Worm (Caenorhabditis elegans) whole organism, L1 larva: Measurements from ENCODE around the gene acl-2.
A peak's percentile ranks its signal among the peaks of the same experiment; 100 is the strongest.

Source experiments
- C04F5.9 ChIP-seq: sonication (generic microtip); optimal IDR thresholded peaks from 2 replicates; lab custom pipeline; 2016; ENCODE audit warnings: missing genetic modification characterization, missing compliant biosample characterization
- C34B4.2 ChIP-seq: sonication (generic microtip); optimal IDR thresholded peaks from 2 replicates; lab custom pipeline; 2017; ENCODE audit warnings: mild to moderate bottlenecking, missing genetic modification characterization, missing compliant biosample characterization
- F16B12.6 ChIP-seq: fragments of 150-350 bp; optimal IDR thresholded peaks from 2 replicates; lab custom pipeline; 2014; ENCODE audit warnings: missing biosample characterization, missing genetic modification characterization
- aha-1 ChIP-seq: fragments of 150-350 bp; optimal IDR thresholded peaks from 2 replicates; lab custom pipeline; 2014; ENCODE audit warnings: missing biosample characterization, missing genetic modification characterization
- ceh-8 ChIP-seq: fragments of 200-800 bp; sonication (Bioruptor generic); optimal IDR thresholded peaks from 2 replicates; lab custom pipeline; 2018; ENCODE audit warnings: mild to moderate bottlenecking, missing genetic modification characterization, moderate library complexity, missing compliant biosample characterization
- ceh-82 ChIP-seq, 3 experiments: fragments of 150-350 bp in 1 of 3; sonication (generic microtip) in 2 of 3; optimal IDR thresholded peaks; 2 replicates each; lab custom pipeline; 2014 to 2017; ENCODE audit warnings: missing biosample characterization in 3 of 3, missing genetic modification characterization in 3 of 3
- ceh-90 ChIP-seq: sonication (generic microtip); optimal IDR thresholded peaks from 2 replicates; lab custom pipeline; 2016; ENCODE audit warnings: missing genetic modification characterization, missing compliant biosample characterization
- ces-1 ChIP-seq: fragments of 150-350 bp; optimal IDR thresholded peaks from 2 replicates; lab custom pipeline; 2014; ENCODE audit warnings: missing biosample characterization, missing genetic modification reagents, missing genetic modification characterization
- dpl-1 ChIP-seq, 3 experiments: fragments of 150-350 bp in 2 of 3; sonication (generic microtip) in 1 of 3; optimal IDR thresholded peaks; 2 replicates each; lab custom pipeline; 2014 to 2017; ENCODE audit warnings: missing biosample characterization in 3 of 3, missing genetic modification characterization in 3 of 3, missing genetic modification reagents in 3 of 3
- dsc-1 ChIP-seq: sonication (generic microtip); optimal IDR thresholded peaks from 2 replicates; lab custom pipeline; 2016; ENCODE audit warnings: mild to moderate bottlenecking, missing genetic modification characterization, missing compliant biosample characterization
- efl-1 ChIP-seq, 4 experiments: fragments of 150-350 bp; optimal IDR thresholded peaks in 3 of 4; peaks in 1 of 4; 1 replicate in 1 of 4; 2 replicates in 3 of 4; lab custom pipeline; 2014; ENCODE audit warnings: missing biosample characterization in 2 of 4, missing genetic modification characterization in 2 of 4, missing genetic modification reagents in 2 of 4
- efl-3 ChIP-seq: fragments of 200-800 bp; sonication (Bioruptor generic); optimal IDR thresholded peaks from 2 replicates; lab custom pipeline; 2018; ENCODE audit warnings: mild to moderate bottlenecking, missing genetic modification characterization, missing compliant biosample characterization
- elt-2 ChIP-seq: sonication (generic microtip); optimal IDR thresholded peaks from 2 replicates; lab custom pipeline; 2016; ENCODE audit warnings: missing genetic modification characterization, mild to moderate bottlenecking, inconsistent platforms, missing compliant biosample characterization, missing genetic modification reagents
- fkh-4 ChIP-seq: sonication (generic microtip); optimal IDR thresholded peaks from 2 replicates; lab custom pipeline; 2016; ENCODE audit warnings: missing compliant biosample characterization, missing genetic modification characterization, borderline replicate concordance
- fkh-8 ChIP-seq: sonication (generic microtip); optimal IDR thresholded peaks from 2 replicates; lab custom pipeline; 2016; ENCODE audit warnings: mild to moderate bottlenecking, missing genetic modification characterization, missing compliant biosample characterization
- fos-1 ChIP-seq: fragments of 150-350 bp; optimal IDR thresholded peaks from 2 replicates; lab custom pipeline; 2014; ENCODE audit warnings: missing biosample characterization, missing genetic modification characterization
- irx-1 ChIP-seq: sonication (generic microtip); optimal IDR thresholded peaks from 2 replicates; lab custom pipeline; 2016; ENCODE audit warnings: missing genetic modification characterization, missing compliant biosample characterization
- jun-1 ChIP-seq: fragments of 150-350 bp; optimal IDR thresholded peaks from 2 replicates; lab custom pipeline; 2014; ENCODE audit warnings: missing biosample characterization, missing genetic modification reagents, missing genetic modification characterization
- lin-14 ChIP-seq: fragments of 200-800 bp; sonication (Bioruptor generic); optimal IDR thresholded peaks from 2 replicates; lab custom pipeline; 2018; ENCODE audit warnings: mild to moderate bottlenecking, missing genetic modification characterization, moderate library complexity, missing compliant biosample characterization
- lsy-2 ChIP-seq, 2 experiments: fragments of 150-350 bp; optimal IDR thresholded peaks; 2 replicates each; lab custom pipeline; 2014; ENCODE audit warnings: missing biosample characterization in 2 of 2, missing genetic modification characterization in 2 of 2
- mab-9 ChIP-seq: fragments of 200-800 bp; sonication (Bioruptor generic); IDR thresholded peaks from 2 replicates; pipeline ENCODE4 v1.3.6; 2022; ENCODE audit warnings: missing genetic modification reagents, missing genetic modification characterization, missing compliant biosample characterization
- mdl-1 ChIP-seq, 2 experiments: fragments of 150-350 bp; optimal IDR thresholded peaks; 2 replicates each; lab custom pipeline; 2014 to 2017; ENCODE audit warnings: missing biosample characterization in 2 of 2, missing genetic modification characterization in 2 of 2, inconsistent platforms in 1 of 2
- mef-2 ChIP-seq: fragments of 150-350 bp; optimal IDR thresholded peaks from 2 replicates; lab custom pipeline; 2014; ENCODE audit warnings: missing biosample characterization, missing genetic modification characterization
- mep-1 ChIP-seq: fragments of 150-350 bp; optimal IDR thresholded peaks from 2 replicates; lab custom pipeline; 2014; ENCODE audit warnings: missing biosample characterization, missing genetic modification characterization
- nhr-12 ChIP-seq: sonication (generic microtip); optimal IDR thresholded peaks from 2 replicates; lab custom pipeline; 2017; ENCODE audit warnings: missing biosample characterization, missing genetic modification characterization
- nhr-20 ChIP-seq: sonication (generic microtip); optimal IDR thresholded peaks from 2 replicates; lab custom pipeline; 2016; ENCODE audit warnings: mild to moderate bottlenecking, missing genetic modification characterization, missing compliant biosample characterization
- nhr-237 ChIP-seq: fragments of 150-350 bp; optimal IDR thresholded peaks from 2 replicates; lab custom pipeline; 2014; ENCODE audit warnings: missing biosample characterization, missing genetic modification characterization
- nhr-47 ChIP-seq: sonication (generic microtip); optimal IDR thresholded peaks from 2 replicates; lab custom pipeline; 2016; ENCODE audit warnings: mild to moderate bottlenecking, missing genetic modification characterization, moderate library complexity, missing compliant biosample characterization
- nhr-71 ChIP-seq: sonication (generic microtip); optimal IDR thresholded peaks from 2 replicates; lab custom pipeline; 2016; ENCODE audit warnings: mild to moderate bottlenecking, missing genetic modification characterization, moderate library complexity, missing compliant biosample characterization
- nhr-77 ChIP-seq: fragments of 150-350 bp; optimal IDR thresholded peaks from 2 replicates; lab custom pipeline; 2014; ENCODE audit warnings: missing biosample characterization, missing genetic modification characterization
- nhr-90 ChIP-seq: sonication (generic microtip); optimal IDR thresholded peaks from 2 replicates; lab custom pipeline; 2016; ENCODE audit warnings: mild to moderate bottlenecking, missing genetic modification characterization, missing compliant biosample characterization; ENCODE audit not compliant: poor library complexity
- pag-3 ChIP-seq: sonication (generic microtip); optimal IDR thresholded peaks from 2 replicates; lab custom pipeline; 2017; ENCODE audit warnings: missing genetic modification characterization, mild to moderate bottlenecking, missing compliant biosample characterization, antibody characterized with exemption, borderline replicate concordance; ENCODE audit not compliant: insufficient read depth
- pax-3 ChIP-seq: fragments of 200-800 bp; sonication (Bioruptor generic); optimal IDR thresholded peaks from 2 replicates; lab custom pipeline; 2018; ENCODE audit warnings: mild to moderate bottlenecking, missing genetic modification characterization, moderate library complexity, missing compliant biosample characterization
- pqm-1 ChIP-seq: sonication (generic microtip); optimal IDR thresholded peaks from 3 replicates; lab custom pipeline; 2017; ENCODE audit warnings: missing biosample characterization, missing genetic modification characterization
- rnt-1 ChIP-seq: sonication (generic microtip); optimal IDR thresholded peaks from 2 replicates; lab custom pipeline; 2016; ENCODE audit warnings: mild to moderate bottlenecking, missing genetic modification characterization, moderate library complexity, missing compliant biosample characterization
- snu-23 ChIP-seq: sonication (generic microtip); optimal IDR thresholded peaks from 2 replicates; lab custom pipeline; 2016; ENCODE audit warnings: missing genetic modification characterization, missing compliant biosample characterization
- sptf-1 ChIP-seq: fragments of 150-350 bp; optimal IDR thresholded peaks from 2 replicates; lab custom pipeline; 2014; ENCODE audit warnings: missing biosample characterization, missing genetic modification characterization
- swsn-7 ChIP-seq: sonication (generic microtip); optimal IDR thresholded peaks from 2 replicates; lab custom pipeline; 2016; ENCODE audit warnings: missing genetic modification characterization, missing compliant biosample characterization
- tbx-2 ChIP-seq: sonication (generic microtip); optimal IDR thresholded peaks from 2 replicates; lab custom pipeline; 2016; ENCODE audit warnings: missing genetic modification characterization, missing compliant biosample characterization
- tlp-1 ChIP-seq: fragments of 150-350 bp; optimal IDR thresholded peaks from 2 replicates; lab custom pipeline; 2014; ENCODE audit warnings: missing biosample characterization, missing genetic modification characterization
- unc-130 ChIP-seq: fragments of 150-350 bp; optimal IDR thresholded peaks from 2 replicates; lab custom pipeline; 2017; ENCODE audit warnings: missing biosample characterization, missing genetic modification characterization, inconsistent platforms
- unc-86 ChIP-seq: sonication (generic microtip); optimal IDR thresholded peaks from 2 replicates; lab custom pipeline; 2016; ENCODE audit warnings: missing genetic modification characterization, missing compliant biosample characterization
- xbp-1 ChIP-seq: sonication (generic microtip); optimal IDR thresholded peaks from 2 replicates; lab custom pipeline; 2016; ENCODE audit warnings: missing genetic modification characterization, missing compliant biosample characterization
- zag-1 ChIP-seq: fragments of 150-350 bp; optimal IDR thresholded peaks from 2 replicates; lab custom pipeline; 2014; ENCODE audit warnings: missing biosample characterization, missing genetic modification characterization
- ztf-11 ChIP-seq, 2 experiments: sonication (generic microtip); optimal IDR thresholded peaks; 2 replicates each; lab custom pipeline; 2016 to 2017; ENCODE audit warnings: missing genetic modification characterization in 2 of 2, missing biosample characterization in 1 of 2, missing compliant biosample characterization in 1 of 2
- ztf-4 ChIP-seq: fragments of 150-350 bp; optimal IDR thresholded peaks from 2 replicates; lab custom pipeline; 2014; ENCODE audit warnings: missing biosample characterization, missing genetic modification characterization

Gene acl-2

DNA sequence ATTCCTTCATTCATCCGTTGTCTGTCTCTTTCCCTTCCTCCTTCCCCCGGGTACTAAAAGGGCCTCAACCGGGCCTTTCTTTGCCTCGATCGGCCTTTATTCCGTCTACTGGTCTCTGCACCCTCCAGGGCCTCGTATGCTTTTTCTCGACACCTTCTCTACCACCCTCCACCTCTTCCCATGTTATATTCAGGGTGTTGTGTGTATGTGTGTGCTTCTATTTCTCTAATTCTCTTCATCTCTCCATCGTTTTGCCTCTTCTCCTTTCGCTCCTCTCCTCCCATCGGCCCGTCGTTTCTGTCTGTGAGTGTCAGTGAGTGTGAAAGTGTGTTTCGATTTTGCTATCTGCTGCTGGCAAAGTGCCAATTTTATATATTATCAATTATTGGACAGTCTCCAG, 8.9 kb upstream of the acl-2 start (continued):
- TF ChIP-seq dsc-1 (tag; lab: Kevin White, UChicago) (peak; percentile 52), nhr-20 (peak; percentile 85), nhr-77 (tag; lab: Kevin White, UChicago) (peak; percentile 61), C34B4.2 (tag; lab: Kevin White, UChicago) (no peak), nhr-47 (tag; lab: Kevin White, UChicago) (peak; percentile 63), sptf-1 (tag; lab: Kevin White, UChicago) (no peak), unc-86 (tag; lab: Kevin White, UChicago) (peak; percentile 28), mdl-1 (tag; optimal IDR thresholded peaks at IDR 0.05; lab: Kevin White, UChicago) (peak in 1 of 2 experiments; percentile 60), fkh-8 (tag; lab: Kevin White, UChicago) (peak; percentile 31), tlp-1 (tag; lab: Kevin White, UChicago) (no peak), C04F5.9 (tag; lab: Kevin White, UChicago) (no peak), jun-1 (tag; lab: Kevin White, UChicago) (peak; percentile 70), ztf-11 (tag; optimal IDR thresholded peaks at IDR 0.05; lab: Kevin White, UChicago) (peak in 1 of 2 experiments; percentile 7), elt-2 (tag; lab: Kevin White, UChicago) (peak; percentile 85), nhr-90 (tag; lab: Kevin White, UChicago) (peak; percentile 68), tbx-2 (tag; lab: Kevin White, UChicago) (peak; percentile 66)
- TF ChIP-seq, all 84 proteins: peak for 37

DNA sequence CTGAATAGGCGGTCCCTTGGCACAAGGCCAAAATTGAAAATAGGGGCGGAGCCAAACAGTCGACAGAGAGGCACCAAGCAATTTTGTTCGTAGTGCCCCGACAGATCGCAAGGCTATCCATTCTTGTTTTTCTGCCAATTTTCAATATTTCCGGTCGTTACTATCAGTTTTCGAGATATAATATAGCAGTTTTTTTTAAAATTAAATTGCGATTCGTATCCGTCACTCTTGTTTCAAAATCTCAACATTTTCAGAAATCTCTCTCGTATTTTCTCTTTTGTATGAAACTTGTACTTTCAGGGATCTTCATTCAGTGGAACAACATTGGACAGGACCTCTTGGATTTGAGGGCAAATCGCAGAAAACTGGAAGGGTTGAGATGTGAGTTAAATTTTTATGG, 6.1 kb upstream of the acl-2 start, which contains the start of gene F57A8.1:
F57A8.1 (plus strand) TSS at position 301 of the 400 bp plus-strand sequence.
- no peak for TF ChIP-seq C04F5.9 (tag; lab: Kevin White, UChicago)
- TF ChIP-seq F16B12.6 (tag; lab: Kevin White, UChicago) = no peak
- no peak for TF ChIP-seq fos-1 (tag; lab: Kevin White, UChicago)
- TF ChIP-seq pax-3 (tag; lab: Kevin White, UChicago) = no peak
- no peak for TF ChIP-seq pag-3 (tag; lab: Kevin White, UChicago)

DNA sequence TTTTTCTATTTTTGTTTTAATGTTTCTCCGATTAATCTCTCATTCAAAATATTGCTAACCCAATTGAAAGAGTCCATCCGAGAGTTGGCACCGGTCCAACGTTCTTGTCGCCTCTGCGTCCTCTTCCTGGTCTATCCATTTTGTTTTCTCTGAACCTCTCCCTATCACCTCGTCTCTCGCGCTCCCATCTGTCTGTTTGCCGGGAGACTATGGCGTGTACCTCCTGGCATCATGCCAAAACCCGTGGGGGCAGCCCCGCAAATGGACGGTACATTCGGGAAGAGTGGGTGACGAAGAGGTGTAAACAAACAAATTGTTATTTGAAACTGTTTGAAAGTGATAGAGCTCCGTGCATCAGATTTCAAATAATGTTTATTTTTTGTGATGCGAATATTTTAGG, 5.4 kb upstream of the acl-2 start, which contains the start of gene T06E8.2:
T06E8.2 (minus strand) TSS at position 139 of the 400 bp plus-strand sequence.
- TF ChIP-seq jun-1 (tag; lab: Kevin White, UChicago) = no peak
- no peak for TF ChIP-seq ztf-4 (tag; lab: Kevin White, UChicago)
- TF ChIP-seq swsn-7 (tag; lab: Kevin White, UChicago) = peak; percentile 58
- peak; percentile 52 for TF ChIP-seq tbx-2 (tag; lab: Kevin White, UChicago)
- no peak for TF ChIP-seq aha-1 (tag; lab: Kevin White, UChicago)
- no peak for TF ChIP-seq nhr-12 (tag; lab: Kevin White, UChicago)
- TF ChIP-seq ceh-8 (GFP tag; lab: Kevin White, UChicago) = no peak
- peak; percentile 37 for TF ChIP-seq fkh-4
- peak; percentile 40 to 44 for TF ChIP-seq efl-1 (optimal IDR thresholded peaks at IDR 0.05; lab: Kevin White, UChicago)
- TF ChIP-seq efl-1 (GFP tag; optimal IDR thresholded peaks at IDR 0.05 in 1 of 2; lab: Kevin White, UChicago) = peak; percentile 15 to 74
- TF ChIP-seq zag-1 = no peak
- TF ChIP-seq nhr-77 (tag; lab: Kevin White, UChicago) = peak; percentile 38
- TF ChIP-seq mef-2 (tag; lab: Kevin White, UChicago) = no peak
- TF ChIP-seq xbp-1 (tag; lab: Kevin White, UChicago) = peak; percentile 35
- TF ChIP-seq mdl-1 (tag; optimal IDR thresholded peaks at IDR 0.05; lab: Kevin White, UChicago) = peak in 1 of 2 experiments; percentile 64
- peak; percentile 32 for TF ChIP-seq irx-1
- peak; percentile 72 for TF ChIP-seq snu-23
- no peak for TF ChIP-seq mab-9 (GFP tag; lab: Robert Waterston, UW)
- TF ChIP-seq lin-14 (GFP tag; lab: Kevin White, UChicago) = peak; percentile 88
- no peak for TF ChIP-seq pqm-1
- TF ChIP-seq ces-1 = no peak
- TF ChIP-seq lsy-2 (tag; optimal IDR thresholded peaks at IDR 0.05; lab: Kevin White, UChicago) = peak; percentile 34 to 43
- no peak for TF ChIP-seq nhr-237 (tag; lab: Kevin White, UChicago)
- peak; percentile 80 for TF ChIP-seq nhr-71
- TF ChIP-seq ztf-11 (tag; optimal IDR thresholded peaks at IDR 0.05; lab: Kevin White, UChicago) = peak in 1 of 2 experiments; percentile 10
- peak in 1 of 3 experiments; percentile 21 for TF ChIP-seq dpl-1 (GFP tag; optimal IDR thresholded peaks at IDR 0.05; lab: Kevin White, UChicago)
- peak; percentile 52 for TF ChIP-seq rnt-1 (tag; lab: Kevin White, UChicago)
- TF ChIP-seq mep-1 (tag; lab: Kevin White, UChicago) = peak; percentile 61
- no peak for TF ChIP-seq efl-3 (GFP tag; lab: Kevin White, UChicago)
- TF ChIP-seq unc-130 = peak; percentile 67
- no peak for TF ChIP-seq ceh-90 (tag; lab: Kevin White, UChicago)
- TF ChIP-seq nhr-47 (tag; lab: Kevin White, UChicago) = peak; percentile 48
- peak; percentile 18 for TF ChIP-seq nhr-90 (tag; lab: Kevin White, UChicago)
- TF ChIP-seq ceh-82 (tag; optimal IDR thresholded peaks at IDR 0.05; lab: Kevin White, UChicago) = peak in 2 of 3 experiments; percentile 16 to 34
- peak; percentile 86 for TF ChIP-seq pag-3 (tag; lab: Kevin White, UChicago)
